Worm (Caenorhabditis elegans) whole organism, L4 larva: Measurements from ENCODE around the gene fust-1.

ENCODE experiments used
- D1046.2 ChIP-seq: fragments of 200-800 bp; sonication (Bioruptor generic); IDR thresholded peaks from 2 replicates; pipeline ENCODE4 v1.3.6; 2022; ENCODE audit warnings: missing genetic modification characterization, missing compliant biosample characterization
- aly-2 ChIP-seq: sonication (generic microtip); optimal IDR thresholded peaks from 2 replicates; lab custom pipeline; 2018; ENCODE audit warnings: missing biosample characterization, missing genetic modification characterization
- ama-1 ChIP-seq: fragments of 150-350 bp; optimal IDR thresholded peaks from 2 replicates; lab custom pipeline; 2014; ENCODE audit warnings: inconsistent platforms, mixed read lengths
- ceh-44 ChIP-seq: fragments of 200-800 bp; sonication (Bioruptor generic); IDR thresholded peaks from 2 replicates; pipeline ENCODE4 v1.3.6; 2022; ENCODE audit warnings: missing genetic modification reagents, missing genetic modification characterization, missing compliant biosample characterization
- gei-8 ChIP-seq: fragments of 200-800 bp; sonication (Bioruptor generic); optimal IDR thresholded peaks from 2 replicates; lab custom pipeline; 2018; ENCODE audit warnings: mild to moderate bottlenecking, missing genetic modification characterization, missing compliant biosample characterization
- hif-1 ChIP-seq, 2 experiments: sonication (generic microtip); optimal IDR thresholded peaks; 2 replicates each; lab custom pipeline; 2016 to 2017; ENCODE audit warnings: missing compliant biosample characterization in 2 of 2, missing genetic modification characterization in 2 of 2, missing genetic modification reagents in 2 of 2, missing genotype in 2 of 2, mild to moderate bottlenecking in 1 of 2
- hmg-1.1 ChIP-seq: fragments of 200-800 bp; sonication (Bioruptor generic); IDR thresholded peaks from 2 replicates; pipeline ENCODE4 v1.3.6; 2022; ENCODE audit warnings: missing genetic modification reagents, missing genetic modification characterization, missing compliant biosample characterization
- lsy-2 ChIP-seq, 2 experiments: fragments of 150-350 bp in 1 of 2; sonication (generic microtip) in 1 of 2; optimal IDR thresholded peaks; 2 replicates each; lab custom pipeline; 2014 to 2017; ENCODE audit warnings: missing biosample characterization in 2 of 2, missing genetic modification characterization in 2 of 2
- mep-1 ChIP-seq: fragments of 150-350 bp; sonication (generic microtip); optimal IDR thresholded peaks from 3 replicates; lab custom pipeline; 2014; ENCODE audit warnings: missing biosample characterization, missing genetic modification characterization
- nhr-25 ChIP-seq: sonication (generic microtip); optimal IDR thresholded peaks from 2 replicates; lab custom pipeline; 2017; ENCODE audit warnings: missing genetic modification characterization, mild to moderate bottlenecking, missing compliant biosample characterization, antibody characterized with exemption, moderate library complexity, borderline replicate concordance; ENCODE audit not compliant: insufficient read depth
- nhr-77 ChIP-seq: fragments of 150-350 bp; optimal IDR thresholded peaks from 2 replicates; lab custom pipeline; 2014; ENCODE audit warnings: missing biosample characterization, missing genetic modification characterization
- pha-4 ChIP-seq, 2 experiments: fragments of 150-350 bp in 1 of 2; fragments of 200-800 bp in 1 of 2; sonication (Bioruptor generic) in 1 of 2; IDR thresholded peaks in 1 of 2; optimal IDR thresholded peaks in 1 of 2; 2 replicates each; pipeline versions ENCODE4 v1.3.6 to Lab custom; 2014 to 2022; ENCODE audit warnings: missing genetic modification characterization in 2 of 2, missing genetic modification reagents in 2 of 2, missing biosample characterization in 1 of 2, missing compliant biosample characterization in 1 of 2
- snpc-4 ChIP-seq: fragments of 150-350 bp; optimal IDR thresholded peaks from 2 replicates; lab custom pipeline; 2014; ENCODE audit warnings: missing biosample characterization, missing genetic modification characterization
- ztf-11 ChIP-seq: fragments of 150-350 bp; optimal IDR thresholded peaks from 2 replicates; lab custom pipeline; 2014; ENCODE audit warnings: missing biosample characterization, missing genetic modification characterization

DNA sequence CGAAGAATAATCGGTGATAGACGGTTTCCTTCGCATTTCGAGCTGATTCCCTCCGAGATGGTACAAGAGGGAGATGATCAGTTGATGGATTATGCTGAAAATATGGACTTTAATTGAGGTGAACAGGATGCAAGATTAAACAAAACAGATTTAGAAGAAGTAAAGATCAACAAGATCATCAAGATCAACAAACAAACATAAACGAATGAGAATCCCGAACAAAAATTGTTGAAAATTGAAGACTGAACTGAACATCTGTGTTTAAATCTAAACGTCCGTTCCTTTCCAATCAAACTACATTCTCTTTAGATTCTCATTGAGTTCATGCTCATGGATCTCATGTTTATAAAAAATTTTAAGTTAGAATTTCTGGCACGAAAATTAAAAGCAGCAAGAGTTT is 22.5 kb downstream of the fust-1 start, which contains the start of gene glc-4:
- TF ChIP-seq snpc-4 (tag; lab: Kevin White, UChicago) (no peak), gei-8 (GFP tag; lab: Kevin White, UChicago) (no peak), ama-1 (no peak), mep-1 (no peak), hif-1 (tag; optimal IDR thresholded peaks at IDR 0.05; lab: Kevin White, UChicago) (no peak), ceh-44 (no peak), aly-2 (tag; lab: Kevin White, UChicago) (no peak), nhr-77 (tag; lab: Kevin White, UChicago) (no peak), pha-4 (GFP tag; IDR thresholded peaks at IDR 0.05; lab: Robert Waterston, UW) (no peak), pha-4 (tag; optimal IDR thresholded peaks at IDR 0.05; lab: Kevin White, UChicago) (no peak), ztf-11 (tag; lab: Kevin White, UChicago) (no peak), hmg-1.1 (GFP tag; lab: Robert Waterston, UW) (no peak), lsy-2 (tag; optimal IDR thresholded peaks at IDR 0.05; lab: Kevin White, UChicago) (no peak), D1046.2 (no peak), nhr-25 (tag; lab: Kevin White, UChicago) (no peak)
